Fruit fly (Drosophila melanogaster) whole organism, embryonic: ENCODE measurements around the gene CG42579.

Source experiments
- Abd-B ChIP-seq: fragments of 200-800 bp; sonication (Bioruptor generic); optimal IDR thresholded peaks from 2 replicates; lab custom pipeline; 2018; ENCODE audit warnings: missing biosample characterization, mild to moderate bottlenecking, missing genetic modification characterization, moderate library complexity
- Atf-2 ChIP-seq: fragments of 200-800 bp; sonication (Bioruptor generic); optimal IDR thresholded peaks from 2 replicates; lab custom pipeline; 2016; ENCODE audit warnings: missing biosample characterization, missing genetic modification characterization
- Awh ChIP-seq: fragments of 200-800 bp; sonication (Bioruptor generic); IDR thresholded peaks from 2 replicates; pipeline ENCODE4, ENCODE4 v1.3.6; 2022; ENCODE audit warnings: missing biosample characterization, missing genetic modification characterization
- BtbVII ChIP-seq: fragments of 200-800 bp; sonication (Bioruptor generic); optimal IDR thresholded peaks from 3 replicates; lab custom pipeline; 2017; ENCODE audit warnings: missing biosample characterization, mild to moderate bottlenecking, missing genetic modification characterization
- CG10274 ChIP-seq: fragments of 200-800 bp; sonication (Bioruptor generic); optimal IDR thresholded peaks from 3 replicates; lab custom pipeline; 2017; ENCODE audit warnings: missing biosample characterization, mild to moderate bottlenecking, missing genetic modification characterization
- CG10654 ChIP-seq: fragments of 200-800 bp; sonication (Bioruptor generic); optimal IDR thresholded peaks from 2 replicates; lab custom pipeline; 2016; ENCODE audit warnings: missing biosample characterization, missing genetic modification characterization
- CG11560 ChIP-seq: fragments of 200-800 bp; sonication (Bioruptor generic); IDR thresholded peaks from 3 replicates; pipeline ENCODE4 v1.3.6; 2022; ENCODE audit warnings: missing biosample characterization, missing genetic modification characterization
- CG12236 ChIP-seq: fragments of 200-800 bp; sonication (Bioruptor generic); optimal IDR thresholded peaks from 2 replicates; lab custom pipeline; 2016; ENCODE audit warnings: missing biosample characterization, missing genetic modification characterization
- CG13624 ChIP-seq: fragments of 200-800 bp; sonication (Bioruptor generic); optimal IDR thresholded peaks from 2 replicates; lab custom pipeline; 2016; ENCODE audit warnings: missing biosample characterization, missing genetic modification characterization
- CG15011 ChIP-seq: fragments of 200-800 bp; sonication (Bioruptor generic); optimal IDR thresholded peaks from 3 replicates; lab custom pipeline; 2018; ENCODE audit warnings: missing biosample characterization, mild to moderate bottlenecking, missing genetic modification characterization
- CG15696 ChIP-seq: fragments of 200-800 bp; sonication (Bioruptor generic); optimal IDR thresholded peaks from 2 replicates; lab custom pipeline; 2019; ENCODE audit warnings: missing biosample characterization, mild to moderate bottlenecking, missing genetic modification characterization, moderate library complexity
- CG17328 ChIP-seq: fragments of 200-800 bp; sonication (Bioruptor generic); IDR thresholded peaks from 2 replicates; pipeline ENCODE4 v1.3.6; 2022; ENCODE audit warnings: missing biosample characterization, missing genetic modification characterization
- CG17359 ChIP-seq: fragments of 200-800 bp; sonication (Bioruptor generic); optimal IDR thresholded peaks from 3 replicates; lab custom pipeline; 2018; ENCODE audit warnings: missing biosample characterization, mild to moderate bottlenecking, missing genetic modification characterization, moderate library complexity
- CG17829 ChIP-seq: fragments of 200-800 bp; optimal IDR thresholded peaks from 2 replicates; lab custom pipeline; 2019; ENCODE audit warnings: missing biosample characterization, mild to moderate bottlenecking, missing genetic modification characterization, moderate library complexity
- CG18011 ChIP-seq: fragments of 200-800 bp; sonication (Bioruptor generic); optimal IDR thresholded peaks from 2 replicates; lab custom pipeline; 2017; ENCODE audit warnings: missing biosample characterization, missing genetic modification characterization, mild to moderate bottlenecking, moderate library complexity, missing genotype
- CG2116 ChIP-seq: fragments of 200-800 bp; sonication (Bioruptor generic); optimal IDR thresholded peaks from 3 replicates; lab custom pipeline; 2018; ENCODE audit warnings: missing biosample characterization, mild to moderate bottlenecking, missing genetic modification characterization
- CG2712 ChIP-seq: fragments of 200-800 bp; optimal IDR thresholded peaks from 3 replicates; lab custom pipeline; 2019; ENCODE audit warnings: missing biosample characterization, mild to moderate bottlenecking, missing genetic modification characterization, moderate library complexity
- CG3065 ChIP-seq: fragments of 200-800 bp; sonication (Bioruptor generic); optimal IDR thresholded peaks from 2 replicates; lab custom pipeline; 2016; ENCODE audit warnings: missing biosample characterization, missing genetic modification characterization
- CG34422 ChIP-seq: fragments of 200-800 bp; sonication (Bioruptor generic); IDR thresholded peaks from 3 replicates; pipeline ENCODE4 v1.3.6; 2022; ENCODE audit warnings: missing biosample characterization, missing genetic modification characterization
- CG4617 ChIP-seq: fragments of 200-800 bp; sonication (Bioruptor generic); optimal IDR thresholded peaks from 3 replicates; lab custom pipeline; 2016; ENCODE audit warnings: missing biosample characterization, missing genetic modification characterization, borderline replicate concordance
- CG6254 ChIP-seq: fragments of 200-800 bp; sonication (Bioruptor generic); optimal IDR thresholded peaks from 3 replicates; lab custom pipeline; 2017; ENCODE audit warnings: mild to moderate bottlenecking, missing biosample characterization, missing genetic modification reagents, missing genetic modification characterization
- CG7786 ChIP-seq: fragments of 200-800 bp; sonication (Bioruptor generic); optimal IDR thresholded peaks from 2 replicates; lab custom pipeline; 2016; ENCODE audit warnings: missing biosample characterization, missing genetic modification characterization
- Camta ChIP-seq: fragments of 200-800 bp; sonication (Bioruptor generic); optimal IDR thresholded peaks from 2 replicates; lab custom pipeline; 2016; ENCODE audit warnings: missing biosample characterization, missing genetic modification characterization
- Dip2 ChIP-seq: fragments of 200-800 bp; sonication (Bioruptor generic); IDR thresholded peaks from 2 replicates; pipeline ENCODE4 v1.3.6; 2022; ENCODE audit warnings: missing biosample characterization, missing genetic modification characterization
- Ets97D ChIP-seq: fragments of 200-800 bp; sonication (Bioruptor generic); optimal IDR thresholded peaks from 3 replicates; lab custom pipeline; 2016; ENCODE audit warnings: missing biosample characterization, missing genetic modification characterization
- HLH54F ChIP-seq: fragments of 200-800 bp; sonication (Bioruptor generic); optimal IDR thresholded peaks from 3 replicates; lab custom pipeline; 2016; ENCODE audit warnings: missing biosample characterization, missing genetic modification characterization
- Hey ChIP-seq: fragments of 200-800 bp; sonication (Bioruptor generic); optimal IDR thresholded peaks from 3 replicates; lab custom pipeline; 2018; ENCODE audit warnings: missing biosample characterization, mild to moderate bottlenecking, missing genetic modification characterization
- Lim3 ChIP-seq: fragments of 200-800 bp; sonication (Bioruptor generic); IDR thresholded peaks from 2 replicates; pipeline ENCODE4 v1.3.6; 2022; ENCODE audit warnings: missing biosample characterization, missing genetic modification characterization
- Nf-YA ChIP-seq: fragments of 200-800 bp; sonication (Bioruptor generic); IDR thresholded peaks from 2 replicates; pipeline ENCODE4 v1.3.6; 2022; ENCODE audit warnings: missing biosample characterization, missing genetic modification characterization
- Poxn ChIP-seq: fragments of 200-800 bp; sonication (Bioruptor generic); IDR thresholded peaks from 2 replicates; pipeline ENCODE4 v1.3.6; 2022; ENCODE audit warnings: missing biosample characterization, missing genetic modification characterization
- Rx ChIP-seq: fragments of 200-800 bp; sonication (Bioruptor generic); IDR thresholded peaks from 2 replicates; pipeline ENCODE4 v1.3.6; 2022; ENCODE audit warnings: missing biosample characterization, missing genetic modification characterization
- Six4 ChIP-seq: fragments of 200-800 bp; sonication (Bioruptor generic); optimal IDR thresholded peaks from 2 replicates; lab custom pipeline; 2016; ENCODE audit warnings: missing biosample characterization, missing genetic modification characterization
- Trl ChIP-seq, 3 experiments: fragments of >200 bp in 2 of 3; fragments of 200-800 bp in 1 of 3; sonication (Bioruptor generic) in 1 of 3; optimal IDR thresholded peaks; 2 replicates in 1 of 3; 3 replicates in 2 of 3; lab custom pipeline; 2016 to 2017; ENCODE audit warnings: missing biosample characterization in 1 of 3, missing genetic modification characterization in 1 of 3
- Usf ChIP-seq: fragments of 200-800 bp; sonication (Bioruptor generic); optimal IDR thresholded peaks from 2 replicates; lab custom pipeline; 2017; ENCODE audit warnings: missing genotype, missing biosample characterization, missing genetic modification characterization
- abd-A ChIP-seq: fragments of 200-800 bp; sonication (Bioruptor generic); optimal IDR thresholded peaks from 3 replicates; lab custom pipeline; 2019; ENCODE audit warnings: missing biosample characterization, mild to moderate bottlenecking, missing genetic modification characterization, moderate library complexity
- al ChIP-seq: fragments of 200-800 bp; sonication (Bioruptor generic); IDR thresholded peaks from 2 replicates; pipeline ENCODE4 v1.3.6; 2022; ENCODE audit warnings: missing biosample characterization, missing genetic modification characterization
- bbx ChIP-seq: fragments of 200-800 bp; sonication (Bioruptor generic); IDR thresholded peaks from 2 replicates; pipeline ENCODE4 v1.3.6; 2022; ENCODE audit warnings: missing biosample characterization, missing genetic modification characterization; ENCODE audit not compliant: partially characterized antibody
- crp ChIP-seq, 2 experiments: fragments of 200-800 bp; sonication (Bioruptor generic); optimal IDR thresholded peaks; 2 replicates in 1 of 2; 3 replicates in 1 of 2; lab custom pipeline; 2017; ENCODE audit warnings: missing biosample characterization in 2 of 2, missing genetic modification characterization in 2 of 2, mild to moderate bottlenecking in 1 of 2, moderate library complexity in 1 of 2
- gsb-n ChIP-seq: fragments of 200-800 bp; sonication (Bioruptor generic); optimal IDR thresholded peaks from 3 replicates; lab custom pipeline; 2018; ENCODE audit warnings: missing biosample characterization, mild to moderate bottlenecking, missing genetic modification characterization
- h ChIP-seq: fragments of >200 bp; optimal IDR thresholded peaks from 2 replicates; lab custom pipeline; 2017
- insv ChIP-seq, 2 experiments: fragments of 200-800 bp; sonication (Bioruptor generic); optimal IDR thresholded peaks; 3 replicates each; lab custom pipeline; 2016 to 2018; ENCODE audit warnings: missing biosample characterization in 2 of 2, missing genetic modification characterization in 2 of 2
- klu ChIP-seq: fragments of 200-800 bp; sonication (Bioruptor generic); IDR thresholded peaks from 2 replicates; pipeline ENCODE4 v1.3.6; 2022; ENCODE audit warnings: missing biosample characterization, missing genetic modification characterization
- kni ChIP-seq: fragments of 200-800 bp; sonication (Bioruptor generic); optimal IDR thresholded peaks from 3 replicates; lab custom pipeline; 2017; ENCODE audit warnings: mild to moderate bottlenecking, missing biosample characterization, missing genetic modification reagents, missing genetic modification characterization
- mam ChIP-seq: fragments of 200-800 bp; sonication (Bioruptor generic); optimal IDR thresholded peaks from 3 replicates; lab custom pipeline; 2016; ENCODE audit warnings: missing biosample characterization, missing genetic modification characterization
- mirr ChIP-seq: fragments of 200-800 bp; sonication (Bioruptor generic); optimal IDR thresholded peaks from 3 replicates; lab custom pipeline; 2018; ENCODE audit warnings: missing biosample characterization, mild to moderate bottlenecking, missing genetic modification characterization
- pfk ChIP-seq: fragments of 200-800 bp; sonication (Bioruptor generic); optimal IDR thresholded peaks from 2 replicates; lab custom pipeline; 2018; ENCODE audit warnings: missing biosample characterization, mild to moderate bottlenecking, missing genetic modification characterization, moderate library complexity
- prd ChIP-seq, 3 experiments: fragments of >200 bp in 2 of 3; fragments of 200-800 bp in 1 of 3; sonication (Bioruptor generic) in 1 of 3; optimal IDR thresholded peaks in 2 of 3; IDR thresholded peaks in 1 of 3; 2 replicates in 2 of 3; 3 replicates in 1 of 3; pipeline versions ENCODE4 v1.3.6 to Lab custom; 2017 to 2022; ENCODE audit warnings: missing biosample characterization in 1 of 3, missing genetic modification characterization in 1 of 3
- tll ChIP-seq, 2 experiments: fragments of 200-800 bp in 1 of 2; fragments of >200 bp in 1 of 2; sonication (Bioruptor generic) in 1 of 2; optimal IDR thresholded peaks; 2 replicates each; lab custom pipeline; 2017 to 2019; ENCODE audit warnings: missing biosample characterization in 2 of 2, missing genetic modification characterization in 2 of 2, mild to moderate bottlenecking in 1 of 2, moderate library complexity in 1 of 2
- tna ChIP-seq: fragments of 200-800 bp; sonication (Bioruptor generic); IDR thresholded peaks from 2 replicates; pipeline ENCODE4 v1.3.6; 2022; ENCODE audit warnings: missing biosample characterization, missing genetic modification characterization; ENCODE audit not compliant: partially characterized antibody
- zen2 ChIP-seq: fragments of 200-800 bp; sonication (Bioruptor generic); IDR thresholded peaks from 3 replicates; pipeline ENCODE4 v1.3.6; 2022; ENCODE audit warnings: missing biosample characterization, missing genetic modification characterization; ENCODE audit not compliant: partially characterized antibody

The CG42579 gene

dm6 chrX:20488701-20489122 is 38.7 kb upstream of the CG42579 start (continued):
- TF ChIP-seq tll (GFP tag; optimal IDR thresholded peaks at IDR 0.05; lab: Kevin White, UChicago) = no peak
- TF ChIP-seq h (lab: Kevin White, UChicago) = no peak
- peak; percentile 46 for TF ChIP-seq CG10274 (GFP tag; lab: Kevin White, UChicago)
- peak; percentile 56 for TF ChIP-seq Usf (GFP tag; lab: Kevin White, UChicago)
- TF ChIP-seq CG2712 (tag; lab: Kevin White, UChicago) = peak; percentile 66
- peak; percentile 23 for TF ChIP-seq HLH54F
- no peak for TF ChIP-seq Trl (optimal IDR thresholded peaks at IDR 0.05; lab: Kevin White, UChicago)
- TF ChIP-seq Trl (GFP tag; optimal IDR thresholded peaks at IDR 0.05; lab: Kevin White, UChicago) = no peak
- TF ChIP-seq prd (optimal IDR thresholded peaks at IDR 0.05; lab: Kevin White, UChicago) = no peak
- peak; percentile 50; the same call in 1 of the 3 replicates for TF ChIP-seq prd (GFP tag; IDR thresholded peaks at IDR 0.05; lab: Robert Waterston, UW)
- peak; percentile 11 for TF ChIP-seq CG18011 (GFP tag; lab: Kevin White, UChicago)
- peak; percentile 35 for TF ChIP-seq gsb-n (tag; lab: Kevin White, UChicago)
- no peak for TF ChIP-seq CG11560
- no peak for TF ChIP-seq Rx
- TF ChIP-seq Ets97D (GFP tag; lab: Kevin White, UChicago) = no peak
- no peak for TF ChIP-seq CG12236 (GFP tag; lab: Kevin White, UChicago)
- TF ChIP-seq kni = peak; percentile 1
- TF ChIP-seq CG17328 = peak; percentile 32; the same call in 1 of the 2 replicates
- TF ChIP-seq Camta = peak; percentile 16
- no peak for TF ChIP-seq mam (GFP tag; lab: Kevin White, UChicago)
- TF ChIP-seq CG10654 (GFP tag; lab: Kevin White, UChicago) = peak; percentile 20
- TF ChIP-seq CG34422 (GFP tag; lab: Robert Waterston, UW) = 0 out of 3 replicates have a peak, but pooled peaks have one; percentile 5
- TF ChIP-seq Dip2 (GFP tag; lab: Robert Waterston, UW) = no peak
- no peak for TF ChIP-seq zen2
- peak; percentile 24 for TF ChIP-seq CG3065 (GFP tag; lab: Kevin White, UChicago)
- no peak for TF ChIP-seq bbx (GFP tag; lab: Robert Waterston, UW)
- no peak for TF ChIP-seq al (GFP tag; lab: Robert Waterston, UW)
- TF ChIP-seq mirr (GFP tag; lab: Kevin White, UChicago) = no peak
- peak in 1 of 2 experiments; percentile 44 for TF ChIP-seq insv (GFP tag; optimal IDR thresholded peaks at IDR 0.05; lab: Kevin White, UChicago)
- TF ChIP-seq CG17359 (tag; lab: Kevin White, UChicago) = peak; percentile 53
- peak; percentile 2 for TF ChIP-seq CG2116 (GFP tag; lab: Kevin White, UChicago)
- TF ChIP-seq Awh = no peak
- no peak for TF ChIP-seq CG7786
- TF ChIP-seq CG15011 (GFP tag; lab: Kevin White, UChicago) = peak; percentile 50
- TF ChIP-seq BtbVII = peak; percentile 59
- TF ChIP-seq Hey (tag; lab: Kevin White, UChicago) = no peak
- TF ChIP-seq Lim3 = no peak
- no peak for TF ChIP-seq abd-A
- TF ChIP-seq CG4617 (GFP tag; lab: Kevin White, UChicago) = no peak
- TF ChIP-seq CG6254 (GFP tag; lab: Kevin White, UChicago) = peak; percentile 69
- TF ChIP-seq Nf-YA (GFP tag; lab: Robert Waterston, UW) = no peak
- TF ChIP-seq CG17829 (tag; lab: Kevin White, UChicago) = peak; percentile 51
- peak; percentile 11 for TF ChIP-seq Abd-B (GFP tag; lab: Kevin White, UChicago)
- TF ChIP-seq CG13624 = peak; percentile 34
- TF ChIP-seq crp (GFP tag; optimal IDR thresholded peaks at IDR 0.05; lab: Kevin White, UChicago) = peak in 1 of 2 experiments; percentile 1
- no peak for TF ChIP-seq Atf-2 (GFP tag; lab: Kevin White, UChicago)
- TF ChIP-seq Poxn (GFP tag; lab: Robert Waterston, UW) = no peak
- peak; percentile 37 for TF ChIP-seq CG15696 (tag; lab: Kevin White, UChicago)
- TF ChIP-seq klu (GFP tag; lab: Robert Waterston, UW) = peak; percentile 34; the same call in 1 of the 2 replicates
- no peak for TF ChIP-seq pfk
- peak; percentile 38 for TF ChIP-seq Six4
- no peak for TF ChIP-seq tna (GFP tag; lab: Robert Waterston, UW)
